Worm (Caenorhabditis elegans) whole organism, young adult: ENCODE results near the gene srgp-1.

ENCODE experiments used
- C17E4.6 ChIP-seq: fragments of 200-800 bp; sonication (Bioruptor generic); IDR thresholded peaks from 2 replicates; pipeline ENCODE4 v1.3.6; 2022; ENCODE audit warnings: missing genetic modification reagents, missing genetic modification characterization, missing compliant biosample characterization
- F39B2.1 ChIP-seq: fragments of 200-800 bp; sonication (Bioruptor generic); IDR thresholded peaks from 2 replicates; pipeline ENCODE4 v1.3.6; 2022; ENCODE audit warnings: missing genetic modification reagents, missing genetic modification characterization, missing compliant biosample characterization
- F57A8.1 ChIP-seq: fragments of 200-800 bp; sonication (Bioruptor generic); optimal IDR thresholded peaks from 2 replicates; lab custom pipeline; 2018; ENCODE audit warnings: mild to moderate bottlenecking, missing genetic modification characterization, moderate library complexity, missing compliant biosample characterization
- K11D2.4 ChIP-seq: fragments of 200-800 bp; sonication (Bioruptor generic); IDR thresholded peaks from 2 replicates; pipeline ENCODE4 v1.3.6; 2022; ENCODE audit warnings: missing genetic modification reagents, missing genetic modification characterization, missing compliant biosample characterization
- T07F8.4 ChIP-seq: sonication (generic microtip); optimal IDR thresholded peaks from 2 replicates; lab custom pipeline; 2016; ENCODE audit warnings: mild to moderate bottlenecking, missing genetic modification characterization, moderate library complexity, missing compliant biosample characterization
- Y56A3A.18 ChIP-seq: fragments of 200-800 bp; sonication (Bioruptor generic); IDR thresholded peaks from 2 replicates; pipeline ENCODE4 v1.3.6; 2022; ENCODE audit warnings: missing genetic modification reagents, missing genetic modification characterization, missing compliant biosample characterization
- Y67H2A.10 ChIP-seq: fragments of 200-800 bp; sonication (Bioruptor generic); conservative IDR thresholded peaks from 2 replicates; pipeline ENCODE4 v1.3.6; 2022; ENCODE audit warnings: missing genetic modification reagents, missing genetic modification characterization, missing compliant biosample characterization
- ZK185.1 ChIP-seq: sonication (generic microtip); optimal IDR thresholded peaks from 2 replicates; lab custom pipeline; 2016; ENCODE audit warnings: mild to moderate bottlenecking, missing genetic modification characterization, missing compliant biosample characterization; ENCODE audit not compliant: poor library complexity, severe bottlenecking
- akir-1 ChIP-seq: fragments of 200-800 bp; sonication (Bioruptor generic); optimal IDR thresholded peaks from 2 replicates; lab custom pipeline; 2018; ENCODE audit warnings: mild to moderate bottlenecking, missing genetic modification characterization, moderate library complexity, missing compliant biosample characterization
- athp-1 ChIP-seq: sonication (generic microtip); optimal IDR thresholded peaks from 2 replicates; lab custom pipeline; 2017; ENCODE audit warnings: mild to moderate bottlenecking, missing genetic modification characterization, missing compliant biosample characterization
- attf-3 ChIP-seq: fragments of 200-800 bp; sonication (Bioruptor generic); conservative IDR thresholded peaks from 2 replicates; pipeline ENCODE4 v1.3.6; 2022; ENCODE audit warnings: missing genetic modification reagents, missing genetic modification characterization, missing compliant biosample characterization
- attf-6 ChIP-seq: fragments of 200-800 bp; sonication (Bioruptor generic); IDR thresholded peaks from 2 replicates; pipeline ENCODE4 v1.3.6; 2022; ENCODE audit warnings: missing genetic modification reagents, missing genetic modification characterization, missing compliant biosample characterization
- ccch-3 ChIP-seq: fragments of 200-800 bp; sonication (Bioruptor generic); optimal IDR thresholded peaks from 2 replicates; lab custom pipeline; 2018; ENCODE audit warnings: mild to moderate bottlenecking, missing genetic modification characterization, missing compliant biosample characterization
- cebp-1 ChIP-seq, 2 experiments: fragments of 200-800 bp in 1 of 2; sonication (Bioruptor generic) in 1 of 2; sonication (generic microtip) in 1 of 2; IDR thresholded peaks in 1 of 2; optimal IDR thresholded peaks in 1 of 2; 2 replicates each; pipeline versions ENCODE4 v1.3.6 to Lab custom; 2017 to 2022; ENCODE audit warnings: missing compliant biosample characterization in 2 of 2, missing genetic modification characterization in 2 of 2, mild to moderate bottlenecking in 1 of 2, missing genetic modification reagents in 1 of 2, moderate library complexity in 1 of 2
- ceh-100 ChIP-seq: fragments of 200-800 bp; sonication (Bioruptor generic); IDR thresholded peaks from 2 replicates; pipeline ENCODE4 v1.3.6; 2022; ENCODE audit warnings: missing genetic modification reagents, missing genetic modification characterization, missing compliant biosample characterization
- ceh-27 ChIP-seq: fragments of 200-800 bp; sonication (Bioruptor generic); optimal IDR thresholded peaks from 2 replicates; lab custom pipeline; 2018; ENCODE audit warnings: mild to moderate bottlenecking, missing genetic modification characterization, moderate library complexity, missing compliant biosample characterization
- chd-7 ChIP-seq: sonication (generic microtip); optimal IDR thresholded peaks from 2 replicates; lab custom pipeline; 2016; ENCODE audit warnings: mild to moderate bottlenecking, missing genetic modification characterization, moderate library complexity, missing compliant biosample characterization
- die-1 ChIP-seq: sonication (generic microtip); optimal IDR thresholded peaks from 2 replicates; lab custom pipeline; 2016; ENCODE audit warnings: missing genotype, mild to moderate bottlenecking, missing genetic modification characterization, missing compliant biosample characterization
- dox-1 ChIP-seq: fragments of 200-800 bp; sonication (Bioruptor generic); IDR thresholded peaks from 2 replicates; pipeline ENCODE4 v1.3.6; 2022; ENCODE audit warnings: missing genetic modification reagents, missing genetic modification characterization, missing compliant biosample characterization
- dpl-1 ChIP-seq: fragments of 150-350 bp; optimal IDR thresholded peaks from 2 replicates; lab custom pipeline; 2014; ENCODE audit warnings: missing biosample characterization, missing genetic modification reagents, missing genetic modification characterization
- egl-44 ChIP-seq: fragments of 200-800 bp; sonication (Bioruptor generic); IDR thresholded peaks from 2 replicates; pipeline ENCODE4 v1.3.6; 2022; ENCODE audit warnings: missing genetic modification reagents, missing genetic modification characterization, missing compliant biosample characterization
- fkh-3 ChIP-seq: sonication (generic microtip); optimal IDR thresholded peaks from 2 replicates; lab custom pipeline; 2016; ENCODE audit warnings: mild to moderate bottlenecking, missing genetic modification characterization, missing compliant biosample characterization
- hlh-12 ChIP-seq: sonication (generic microtip); optimal IDR thresholded peaks from 2 replicates; lab custom pipeline; 2016; ENCODE audit warnings: missing genetic modification characterization, missing compliant biosample characterization
- hlh-26 ChIP-seq: fragments of 200-800 bp; sonication (Bioruptor generic); conservative IDR thresholded peaks from 2 replicates; pipeline ENCODE4 v1.3.6; 2022; ENCODE audit warnings: missing genetic modification reagents, missing genetic modification characterization, missing compliant biosample characterization
- hmg-1.2 ChIP-seq: fragments of 200-800 bp; sonication (Bioruptor generic); IDR thresholded peaks from 2 replicates; pipeline ENCODE4 v1.3.6; 2022; ENCODE audit warnings: missing genetic modification reagents, missing genetic modification characterization, missing compliant biosample characterization
- hrde-1 ChIP-seq: sonication (generic microtip); optimal IDR thresholded peaks from 2 replicates; lab custom pipeline; 2016; ENCODE audit warnings: missing genetic modification characterization, mild to moderate bottlenecking, missing compliant biosample characterization, moderate library complexity, missing genotype, missing genetic modification reagents, borderline replicate concordance
- let-607 ChIP-seq, 2 experiments: fragments of 200-800 bp in 1 of 2; sonication (Bioruptor generic) in 1 of 2; sonication (generic microtip) in 1 of 2; optimal IDR thresholded peaks; 2 replicates each; lab custom pipeline; 2016 to 2018; ENCODE audit warnings: mild to moderate bottlenecking in 2 of 2, missing compliant biosample characterization in 2 of 2, missing genetic modification characterization in 2 of 2, moderate library complexity in 2 of 2, missing genotype in 1 of 2
- lin-35 ChIP-seq, 3 experiments: fragments of 150-350 bp in 2 of 3; sonication (generic microtip) in 1 of 3; optimal IDR thresholded peaks; 2 replicates each; lab custom pipeline; 2014 to 2018; ENCODE audit warnings: missing biosample characterization in 3 of 3, missing genetic modification characterization in 3 of 3, missing genetic modification reagents in 3 of 3
- lin-54 ChIP-seq: fragments of 200-800 bp; sonication (Bioruptor generic); optimal IDR thresholded peaks from 2 replicates; lab custom pipeline; 2018; ENCODE audit warnings: mild to moderate bottlenecking, missing genetic modification characterization, missing compliant biosample characterization
- lsl-1 ChIP-seq: fragments of 200-800 bp; sonication (Bioruptor generic); optimal IDR thresholded peaks from 2 replicates; lab custom pipeline; 2018; ENCODE audit warnings: mild to moderate bottlenecking, missing genetic modification characterization, moderate library complexity, missing compliant biosample characterization
- madf-8 ChIP-seq: fragments of 200-800 bp; sonication (Bioruptor generic); conservative IDR thresholded peaks from 2 replicates; pipeline ENCODE4 v1.3.6; 2022; ENCODE audit warnings: missing genetic modification reagents, missing genetic modification characterization, missing compliant biosample characterization
- mcd-1 ChIP-seq: fragments of 200-800 bp; sonication (Bioruptor generic); IDR thresholded peaks from 2 replicates; pipeline ENCODE4 v1.3.6; 2022; ENCODE audit warnings: missing genetic modification reagents, missing genetic modification characterization, missing compliant biosample characterization
- mes-4 ChIP-seq: sonication (generic microtip); optimal IDR thresholded peaks from 2 replicates; lab custom pipeline; 2016; ENCODE audit warnings: missing genotype, missing genetic modification characterization, missing compliant biosample characterization
- nfya-1 ChIP-seq: sonication (generic microtip); optimal IDR thresholded peaks from 2 replicates; lab custom pipeline; 2017; ENCODE audit warnings: antibody characterized with exemption, missing compliant biosample characterization, missing genetic modification characterization, borderline replicate concordance; ENCODE audit not compliant: insufficient read depth
- nhr-120 ChIP-seq: fragments of 200-800 bp; sonication (Bioruptor generic); IDR thresholded peaks from 2 replicates; pipeline ENCODE4 v1.3.6; 2022; ENCODE audit warnings: missing genetic modification characterization, missing compliant biosample characterization
- nhr-179 ChIP-seq: sonication (generic microtip); optimal IDR thresholded peaks from 2 replicates; lab custom pipeline; 2016; ENCODE audit warnings: mild to moderate bottlenecking, missing genetic modification characterization, missing compliant biosample characterization
- pbrm-1 ChIP-seq: fragments of 200-800 bp; sonication (Bioruptor generic); IDR thresholded peaks from 2 replicates; pipeline ENCODE4 v1.3.6; 2022; ENCODE audit warnings: missing genetic modification reagents, missing genetic modification characterization, missing compliant biosample characterization
- repo-1 ChIP-seq: sonication (generic microtip); optimal IDR thresholded peaks from 2 replicates; lab custom pipeline; 2017; ENCODE audit warnings: mild to moderate bottlenecking, missing genetic modification characterization, missing compliant biosample characterization
- snpc-1.1 ChIP-seq: sonication (generic microtip); optimal IDR thresholded peaks from 2 replicates; lab custom pipeline; 2017; ENCODE audit warnings: missing genetic modification characterization, mild to moderate bottlenecking, missing compliant biosample characterization, antibody characterized with exemption, moderate library complexity, missing genotype, missing genetic modification reagents; ENCODE audit not compliant: insufficient read depth
- snpc-1.3 ChIP-seq: sonication (generic microtip); optimal IDR thresholded peaks from 2 replicates; lab custom pipeline; 2017; ENCODE audit warnings: missing genetic modification characterization, mild to moderate bottlenecking, missing compliant biosample characterization, antibody characterized with exemption, moderate library complexity, missing genotype, missing genetic modification reagents; ENCODE audit not compliant: insufficient read depth
- snpc-3.4 ChIP-seq: sonication (generic microtip); optimal IDR thresholded peaks from 2 replicates; lab custom pipeline; 2017; ENCODE audit warnings: missing genetic modification characterization, mild to moderate bottlenecking, missing compliant biosample characterization, antibody characterized with exemption, moderate library complexity, missing genotype, missing genetic modification reagents
- sptf-2 ChIP-seq: fragments of 200-800 bp; sonication (Bioruptor generic); optimal IDR thresholded peaks from 2 replicates; lab custom pipeline; 2018; ENCODE audit warnings: mild to moderate bottlenecking, missing genetic modification characterization, missing compliant biosample characterization
- unc-130 ChIP-seq: sonication (generic microtip); optimal IDR thresholded peaks from 2 replicates; lab custom pipeline; 2016; ENCODE audit warnings: missing genetic modification reagents, missing genetic modification characterization, missing compliant biosample characterization
- ztf-22 ChIP-seq: fragments of 200-800 bp; sonication (Bioruptor generic); optimal IDR thresholded peaks from 2 replicates; lab custom pipeline; 2018; ENCODE audit warnings: mild to moderate bottlenecking, missing genetic modification characterization, moderate library complexity, missing compliant biosample characterization
- ztf-28 ChIP-seq: fragments of 200-800 bp; sonication (Bioruptor generic); IDR thresholded peaks from 2 replicates; pipeline ENCODE4 v1.3.6; 2022; ENCODE audit warnings: missing genetic modification reagents, missing genetic modification characterization, missing compliant biosample characterization
- ztf-3 ChIP-seq: fragments of 200-800 bp; sonication (Bioruptor generic); optimal IDR thresholded peaks from 2 replicates; lab custom pipeline; 2018; ENCODE audit warnings: mild to moderate bottlenecking, missing genetic modification characterization, missing compliant biosample characterization

Gene srgp-1

ce11 chrIV:11594191-11594673, 23.9 kb downstream of the srgp-1 start, which contains the start of gene mig-38 (continued):
- TF ChIP-seq hmg-1.2 (peak; percentile 41; the same call in 1 of the 2 replicates), hlh-12 (no peak), nhr-179 (tag; lab: Kevin White, UChicago) (no peak), nhr-120 (no peak), egl-44 (no peak), chd-7 (tag; lab: Kevin White, UChicago) (peak; percentile 48), dox-1 (GFP tag; lab: Robert Waterston, UW) (peak; percentile 55), athp-1 (tag; lab: Kevin White, UChicago) (peak; percentile 29), Y56A3A.18 (GFP tag; lab: Robert Waterston, UW) (no peak), hlh-26 (no peak), ceh-27 (GFP tag; lab: Kevin White, UChicago) (peak; percentile 11), hrde-1 (tag; lab: Kevin White, UChicago) (no peak), lin-35 (GFP tag; optimal IDR thresholded peaks at IDR 0.05; lab: Kevin White, UChicago) (no peak), unc-130 (GFP tag; lab: Kevin White, UChicago) (no peak), repo-1 (tag; lab: Kevin White, UChicago) (peak; percentile 47), pbrm-1 (no peak), mes-4 (tag; lab: Kevin White, UChicago) (no peak), sptf-2 (GFP tag; lab: Kevin White, UChicago) (peak; percentile 25), dpl-1 (GFP tag; lab: Kevin White, UChicago) (no peak), ceh-100 (GFP tag; lab: Robert Waterston, UW) (no peak), fkh-3 (tag; lab: Kevin White, UChicago) (no peak), akir-1 (GFP tag; lab: Kevin White, UChicago) (peak; percentile 3), ztf-22 (GFP tag; lab: Kevin White, UChicago) (no peak), lsl-1 (GFP tag; lab: Kevin White, UChicago) (no peak), Y67H2A.10 (no peak), lin-54 (GFP tag; lab: Kevin White, UChicago) (no peak), snpc-3.4 (tag; lab: Kevin White, UChicago) (no peak), attf-6 (GFP tag; lab: Robert Waterston, UW) (no peak), C17E4.6 (GFP tag; lab: Robert Waterston, UW) (0 out of 2 replicates have a peak, but pooled peaks have one; percentile 20), ztf-28 (no peak), snpc-1.1 (tag; lab: Kevin White, UChicago) (no peak), die-1 (no peak), snpc-1.3 (tag; lab: Kevin White, UChicago) (no peak), K11D2.4 (no peak), cebp-1 (GFP tag; IDR thresholded peaks at IDR 0.05; lab: Robert Waterston, UW) (no peak), cebp-1 (tag; optimal IDR thresholded peaks at IDR 0.05; lab: Kevin White, UChicago) (peak; percentile 54), let-607 (tag; optimal IDR thresholded peaks at IDR 0.05; lab: Kevin White, UChicago) (peak in 1 of 2 experiments; percentile 10), F39B2.1 (GFP tag; lab: Robert Waterston, UW) (no peak), F57A8.1 (GFP tag; lab: Kevin White, UChicago) (no peak), attf-3 (GFP tag; lab: Robert Waterston, UW) (no peak), mcd-1 (GFP tag; lab: Robert Waterston, UW) (peak; percentile 48; the same call in 1 of the 2 replicates), ztf-3 (GFP tag; lab: Kevin White, UChicago) (no peak), ccch-3 (no peak), ZK185.1 (no peak), T07F8.4 (tag; lab: Kevin White, UChicago) (no peak), nfya-1 (tag; lab: Kevin White, UChicago) (no peak), madf-8 (GFP tag; lab: Robert Waterston, UW) (no peak)
